In the genomic region with DNA sequence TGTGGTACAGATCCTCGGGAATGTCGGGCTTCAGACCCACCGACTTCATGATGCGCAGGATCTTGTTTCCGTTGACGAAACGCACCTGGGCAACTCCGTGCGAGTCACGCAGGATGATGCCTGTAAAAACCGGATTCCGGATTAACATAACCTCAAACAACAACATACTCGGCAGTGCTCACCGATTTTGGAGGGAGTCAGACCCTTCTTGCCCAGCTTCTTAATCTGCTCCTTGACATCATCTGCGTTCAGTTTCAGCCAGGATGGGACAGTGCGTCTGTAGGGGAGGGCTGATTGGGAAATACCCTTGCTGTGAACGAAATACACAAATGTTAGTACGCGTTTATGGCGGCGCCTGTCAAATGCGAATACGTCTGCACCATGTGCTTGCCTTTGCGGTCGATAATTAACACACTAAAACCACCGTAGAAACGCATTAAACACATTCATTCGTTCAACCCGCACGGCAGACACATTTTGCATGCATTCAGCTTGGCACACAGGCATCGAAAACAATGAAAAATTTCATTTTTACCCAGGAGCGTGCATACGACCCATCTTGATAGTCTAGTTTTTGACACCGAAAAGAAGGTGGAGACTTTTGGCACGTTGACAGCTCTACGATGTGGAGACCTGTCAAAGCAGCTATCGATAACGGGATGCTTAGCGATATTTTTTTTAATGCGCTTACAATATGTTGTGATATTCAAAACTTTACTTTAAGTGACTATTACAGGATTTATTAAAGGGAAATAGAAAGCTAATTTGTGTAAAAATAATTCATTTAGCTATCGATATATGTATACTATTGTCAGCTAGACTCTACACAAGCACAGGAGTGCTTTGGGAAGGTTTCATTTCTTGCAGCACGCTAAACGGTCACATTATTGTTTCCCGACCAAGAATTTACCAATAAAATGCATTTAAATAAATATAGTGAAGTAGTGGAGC, we compare ENCODE assay signal across 2 fruit fly cellular contexts.
A peak's percentile ranks its signal among the peaks of the same experiment; 100 is the strongest.
TF ChIP-seq lines count a peak whose summit lies in the region.

A gene (minus strand): TSS at position 657 of the 951 bp plus-strand sequence.
A gene (plus strand): TSS at position 850 of the 951 bp plus-strand sequence.

TF ChIP-seq in whole organism, embryonic, 481 proteins besides CTCF, POLR2A, EP300 and RAD21 (continued from another document and continues in another):
- TF ChIP-seq CG13775 (GFP tag; optimal IDR thresholded peaks at IDR 0.05; lab: Kevin White, UChicago) (peak; percentile 27), Med (GFP tag; lab: Kevin White, UChicago) (peak; percentile 61), CG16815 (GFP tag; optimal IDR thresholded peaks at IDR 0.05; lab: Kevin White, UChicago) (no peak), CG18599 (GFP tag; optimal IDR thresholded peaks at IDR 0.05; lab: Kevin White, UChicago) (peak; percentile 20), Hand (GFP tag; optimal IDR thresholded peaks at IDR 0.05; lab: Kevin White, UChicago) (no peak), CG13287 (GFP tag; IDR thresholded peaks at IDR 0.05; lab: Robert Waterston, UW; ENCODE audit: partially characterized antibody) (peak; percentile 96), lab (GFP tag; optimal IDR thresholded peaks at IDR 0.05; lab: Kevin White, UChicago) (peak; percentile 25), Hr39 (optimal IDR thresholded peaks at IDR 0.05; lab: Kevin White, UChicago) (no peak), HLH4C (GFP tag; IDR thresholded peaks at IDR 0.05; lab: Robert Waterston, UW; ENCODE audit: partially characterized antibody) (peak; percentile 92), MBD-R2 (GFP tag; IDR thresholded peaks at IDR 0.05; lab: Robert Waterston, UW) (no peak; the same call in 1 of the 2 replicates), CG7987 (GFP tag; optimal IDR thresholded peaks at IDR 0.05; lab: Kevin White, UChicago) (no peak), Mad (GFP tag; optimal IDR thresholded peaks at IDR 0.05; lab: Kevin White, UChicago) (no peak), Sin3A (optimal IDR thresholded peaks at IDR 0.05; lab: Kevin White, UChicago) (peak; percentile 93), stwl (tag; optimal IDR thresholded peaks at IDR 0.05; lab: Kevin White, UChicago) (peak; percentile 85), CG16813 (GFP tag; IDR thresholded peaks at IDR 0.05; lab: Robert Waterston, UW; ENCODE audit: partially characterized antibody) (peak; percentile 95), Antp (GFP tag; optimal IDR thresholded peaks at IDR 0.05; lab: Kevin White, UChicago) (no peak), run (tag; optimal IDR thresholded peaks at IDR 0.05; lab: Kevin White, UChicago) (no peak), CG33213 (GFP tag; optimal IDR thresholded peaks at IDR 0.05; lab: Kevin White, UChicago) (peak; percentile 28), klu (GFP tag; IDR thresholded peaks at IDR 0.05; lab: Robert Waterston, UW) (no peak), Doc3 (GFP tag; IDR thresholded peaks at IDR 0.05; lab: Robert Waterston, UW; ENCODE audit: partially characterized antibody) (peak; percentile 93), Hmx (GFP tag; optimal IDR thresholded peaks at IDR 0.05; lab: Kevin White, UChicago) (no peak), zen (tag; optimal IDR thresholded peaks at IDR 0.05; lab: Kevin White, UChicago) (peak; percentile 36), CG6765 (GFP tag; optimal IDR thresholded peaks at IDR 0.05; lab: Kevin White, UChicago) (peak; percentile 59), Asciz (GFP tag; optimal IDR thresholded peaks at IDR 0.05; lab: Kevin White, UChicago) (peak; percentile 37), sob (GFP tag; IDR thresholded peaks at IDR 0.05; lab: Robert Waterston, UW) (peak; percentile 54; the same call in 1 of the 2 replicates), CG9797 (GFP tag; optimal IDR thresholded peaks at IDR 0.05; lab: Kevin White, UChicago) (peak; percentile 67), Dll (GFP tag; IDR thresholded peaks at IDR 0.05; lab: Robert Waterston, UW; ENCODE audit: partially characterized antibody) (peak; percentile 97), grau (tag; optimal IDR thresholded peaks at IDR 0.05; lab: Kevin White, UChicago) (peak; percentile 7), sc (optimal IDR thresholded peaks at IDR 0.05; lab: Kevin White, UChicago) (no peak), sc (GFP tag; optimal IDR thresholded peaks at IDR 0.05; lab: Kevin White, UChicago) (no peak), CG14860 (GFP tag; IDR thresholded peaks at IDR 0.05; lab: Robert Waterston, UW; ENCODE audit: partially characterized antibody) (peak; percentile 92), fru (optimal IDR thresholded peaks at IDR 0.05; lab: Kevin White, UChicago) (no peak), CG31441 (GFP tag; IDR thresholded peaks at IDR 0.05; lab: Robert Waterston, UW) (peak; percentile 54; the same call in 1 of the 2 replicates), CG12659 (GFP tag; optimal IDR thresholded peaks at IDR 0.05; lab: Kevin White, UChicago) (peak; percentile 75), CG1024 (GFP tag; IDR thresholded peaks at IDR 0.05; lab: Robert Waterston, UW) (no peak), grn (GFP tag; optimal IDR thresholded peaks at IDR 0.05; lab: Kevin White, UChicago) (peak; percentile 26), CG10979 (tag; optimal IDR thresholded peaks at IDR 0.05; lab: Kevin White, UChicago) (peak; percentile 20), gro (GFP tag; optimal IDR thresholded peaks at IDR 0.05; lab: Kevin White, UChicago) (peak; percentile 29), CG10267 (tag; optimal IDR thresholded peaks at IDR 0.05; lab: Kevin White, UChicago) (peak; percentile 63), CG16863 (GFP tag; optimal IDR thresholded peaks at IDR 0.05; lab: Kevin White, UChicago) (no peak), MESR4 (GFP tag; optimal IDR thresholded peaks at IDR 0.05; lab: Kevin White, UChicago) (peak; percentile 97), pho (GFP tag; optimal IDR thresholded peaks at IDR 0.05; lab: Kevin White, UChicago) (peak; percentile 29), sd (tag; optimal IDR thresholded peaks at IDR 0.05; lab: Kevin White, UChicago) (peak; percentile 27), CG13424 (tag; optimal IDR thresholded peaks at IDR 0.05; lab: Kevin White, UChicago) (peak; percentile 5), CG13894 (tag; optimal IDR thresholded peaks at IDR 0.05; lab: Kevin White, UChicago) (peak; percentile 47), CG7963 (GFP tag; IDR thresholded peaks at IDR 0.05; lab: Robert Waterston, UW; ENCODE audit: partially characterized antibody) (peak; percentile 85), CG8924 (tag; optimal IDR thresholded peaks at IDR 0.05; lab: Kevin White, UChicago) (peak; percentile 38), CG17359 (tag; optimal IDR thresholded peaks at IDR 0.05; lab: Kevin White, UChicago) (peak; percentile 10), Atf6 (GFP tag; IDR thresholded peaks at IDR 0.05; lab: Robert Waterston, UW) (peak; percentile 45; the same call in 1 of the 2 replicates), CG3995 (GFP tag; optimal IDR thresholded peaks at IDR 0.05; lab: Kevin White, UChicago) (peak; percentile 81), CG11504 (tag; optimal IDR thresholded peaks at IDR 0.05; lab: Kevin White, UChicago) (peak; percentile 44), ems (GFP tag; optimal IDR thresholded peaks at IDR 0.05; lab: Kevin White, UChicago) (no peak), insv (GFP tag; optimal IDR thresholded peaks at IDR 0.05; lab: Kevin White, UChicago) (peak in 1 of 2 experiments; percentile 40), otp (GFP tag; IDR thresholded peaks at IDR 0.05; lab: Robert Waterston, UW) (no peak), D (optimal IDR thresholded peaks at IDR 0.05; lab: Kevin White, UChicago) (no peak), D (GFP tag; optimal IDR thresholded peaks at IDR 0.05; lab: Kevin White, UChicago) (no peak), vnd (GFP tag; IDR thresholded peaks at IDR 0.05; lab: Robert Waterston, UW; ENCODE audit: partially characterized antibody) (peak; percentile 90), CG14710 (tag; optimal IDR thresholded peaks at IDR 0.05; lab: Kevin White, UChicago) (peak; percentile 75)

TF ChIP-seq in whole organism, prepupa, 60 proteins besides CTCF, POLR2A, EP300 and RAD21 (continued from another document):
- TF ChIP-seq Met (GFP tag; optimal IDR thresholded peaks at IDR 0.05; lab: Kevin White, UChicago) (peak; percentile 16), CG8119 (GFP tag; IDR thresholded peaks at IDR 0.05; lab: Robert Waterston, UW) (0 out of 3 replicates have a peak, but pooled peaks have one; percentile 18), cyc (GFP tag; optimal IDR thresholded peaks at IDR 0.05; lab: Kevin White, UChicago) (no peak), spab (GFP tag; optimal IDR thresholded peaks at IDR 0.05; lab: Kevin White, UChicago) (no peak), net (GFP tag; optimal IDR thresholded peaks at IDR 0.05; lab: Kevin White, UChicago) (no peak), ss (GFP tag; optimal IDR thresholded peaks at IDR 0.05; lab: Kevin White, UChicago) (peak in 1 of 2 experiments; percentile 9), CG11294 (GFP tag; IDR thresholded peaks at IDR 0.05; lab: Robert Waterston, UW) (no peak), eg (GFP tag; IDR thresholded peaks at IDR 0.05; lab: Robert Waterston, UW) (no peak), Hr38 (GFP tag; optimal IDR thresholded peaks at IDR 0.05; lab: Kevin White, UChicago) (no peak), CG11762 (GFP tag; optimal IDR thresholded peaks at IDR 0.05; lab: Kevin White, UChicago; ENCODE audit: insufficient read depth) (no peak), CG32006 (GFP tag; optimal IDR thresholded peaks at IDR 0.05; lab: Kevin White, UChicago) (no peak), pdm3 (GFP tag; optimal IDR thresholded peaks at IDR 0.05; lab: Kevin White, UChicago) (no peak), topi (GFP tag; optimal IDR thresholded peaks at IDR 0.05; lab: Kevin White, UChicago) (peak; percentile 8), Sox102F (GFP tag; optimal IDR thresholded peaks at IDR 0.05; lab: Kevin White, UChicago) (no peak), Gug (GFP tag; IDR thresholded peaks at IDR 0.05; lab: Robert Waterston, UW) (no peak), CG3919 (GFP tag; optimal IDR thresholded peaks at IDR 0.05; lab: Kevin White, UChicago) (no peak), fkh (GFP tag; optimal IDR thresholded peaks at IDR 0.05; lab: Kevin White, UChicago) (peak; percentile 53), CG16779 (tag; optimal IDR thresholded peaks at IDR 0.05; lab: Kevin White, UChicago) (no peak), Lpt (GFP tag; optimal IDR thresholded peaks at IDR 0.05; lab: Kevin White, UChicago) (no peak), esn (GFP tag; optimal IDR thresholded peaks at IDR 0.05; lab: Kevin White, UChicago) (peak; percentile 36), Blimp-1 (GFP tag; optimal IDR thresholded peaks at IDR 0.05; lab: Kevin White, UChicago) (no peak), CG34406 (GFP tag; optimal IDR thresholded peaks at IDR 0.05; lab: Kevin White, UChicago) (no peak), CG6276 (GFP tag; optimal IDR thresholded peaks at IDR 0.05; lab: Kevin White, UChicago) (no peak), fd59A (GFP tag; optimal IDR thresholded peaks at IDR 0.05; lab: Kevin White, UChicago) (no peak), CG4318 (GFP tag; optimal IDR thresholded peaks at IDR 0.05; lab: Kevin White, UChicago) (no peak), svp (GFP tag; lab: Kevin White, UChicago) (no peak), lz (GFP tag; optimal IDR thresholded peaks at IDR 0.05; lab: Kevin White, UChicago) (peak; percentile 15), Hr39 (GFP tag; optimal IDR thresholded peaks at IDR 0.05; lab: Kevin White, UChicago) (peak; percentile 7), Sox14 (GFP tag; optimal IDR thresholded peaks at IDR 0.05; lab: Kevin White, UChicago) (peak; percentile 34), CG6808 (GFP tag; optimal IDR thresholded peaks at IDR 0.05; lab: Kevin White, UChicago) (no peak), CG11902 (GFP tag; optimal IDR thresholded peaks at IDR 0.05; lab: Kevin White, UChicago) (no peak), dac (GFP tag; optimal IDR thresholded peaks at IDR 0.05; lab: Kevin White, UChicago) (no peak), salr (GFP tag; optimal IDR thresholded peaks at IDR 0.05; lab: Kevin White, UChicago) (no peak), vri (GFP tag; optimal IDR thresholded peaks at IDR 0.05; lab: Kevin White, UChicago) (no peak), acj6 (GFP tag; optimal IDR thresholded peaks at IDR 0.05; lab: Kevin White, UChicago) (no peak), Ets21C (GFP tag; optimal IDR thresholded peaks at IDR 0.05; lab: Kevin White, UChicago) (no peak), CG10669 (GFP tag; optimal IDR thresholded peaks at IDR 0.05; lab: Kevin White, UChicago) (no peak), achi (GFP tag; optimal IDR thresholded peaks at IDR 0.05; lab: Kevin White, UChicago) (peak; percentile 100), CG3032 (tag; optimal IDR thresholded peaks at IDR 0.05; lab: Kevin White, UChicago) (no peak)
